Worm (Caenorhabditis elegans): Measurements from ENCODE around the gene aagr-2.

aagr-2 gene

DNA sequence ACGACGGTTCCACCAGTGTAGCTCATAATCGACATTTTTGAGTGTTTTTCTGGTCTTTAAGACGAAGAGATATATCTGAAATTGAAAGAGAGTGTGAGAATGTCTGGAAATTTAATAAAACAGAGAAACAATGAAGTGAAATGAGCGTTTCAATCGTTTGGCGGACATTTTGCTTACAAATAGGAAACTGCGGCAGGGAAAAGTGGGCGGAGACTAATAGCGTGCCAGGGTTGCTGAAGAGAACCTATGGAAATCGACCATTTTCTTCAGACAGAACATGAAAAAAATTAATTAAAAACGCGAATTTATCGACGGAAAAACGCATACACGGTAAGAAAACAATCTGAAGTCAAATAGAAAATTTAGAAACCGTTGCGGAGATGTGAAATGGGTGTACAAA, 30.3 kb upstream of the aagr-2 start, which contains the start of gene pbs-3:
Gene pbs-3, minus strand, starts transcription at position 75 of the 400 bp plus-strand sequence.
- TF ChIP-seq ceh-28 (tag; optimal IDR thresholded peaks at IDR 0.05) (peak; percentile 8), pha-4 (tag; optimal IDR thresholded peaks at IDR 0.05) (peak; percentile 87), pqm-1 (tag; optimal IDR thresholded peaks at IDR 0.05) (peak; percentile 37), elt-2 (tag; optimal IDR thresholded peaks at IDR 0.05) (peak; percentile 75), tbx-2 (tag; optimal IDR thresholded peaks at IDR 0.05) (no peak), nfya-1 (tag; optimal IDR thresholded peaks at IDR 0.05; ENCODE audit: insufficient read depth) (peak; percentile 79), fkh-10 (GFP tag; optimal IDR thresholded peaks at IDR 0.05) (no peak), R02D3.7 (tag; optimal IDR thresholded peaks at IDR 0.05) (peak; percentile 17), skn-1 (tag; optimal IDR thresholded peaks at IDR 0.05) (peak; percentile 89), lin-39 (tag; optimal IDR thresholded peaks at IDR 0.05) (peak; percentile 73), mml-1 (tag; optimal IDR thresholded peaks at IDR 0.05) (no peak), nhr-23 (tag; optimal IDR thresholded peaks at IDR 0.05) (peak; percentile 58), eor-1 (tag; optimal IDR thresholded peaks at IDR 0.05) (no peak), nhr-43 (tag; optimal IDR thresholded peaks at IDR 0.05; ENCODE audit: poor library complexity, severe bottlenecking) (peak; percentile 2), lin-15B (tag; optimal IDR thresholded peaks at IDR 0.05) (peak; percentile 62), nhr-25 (tag; optimal IDR thresholded peaks at IDR 0.05) (peak; percentile 70), ama-1 (optimal IDR thresholded peaks at IDR 0.05) (peak; percentile 5)

DNA sequence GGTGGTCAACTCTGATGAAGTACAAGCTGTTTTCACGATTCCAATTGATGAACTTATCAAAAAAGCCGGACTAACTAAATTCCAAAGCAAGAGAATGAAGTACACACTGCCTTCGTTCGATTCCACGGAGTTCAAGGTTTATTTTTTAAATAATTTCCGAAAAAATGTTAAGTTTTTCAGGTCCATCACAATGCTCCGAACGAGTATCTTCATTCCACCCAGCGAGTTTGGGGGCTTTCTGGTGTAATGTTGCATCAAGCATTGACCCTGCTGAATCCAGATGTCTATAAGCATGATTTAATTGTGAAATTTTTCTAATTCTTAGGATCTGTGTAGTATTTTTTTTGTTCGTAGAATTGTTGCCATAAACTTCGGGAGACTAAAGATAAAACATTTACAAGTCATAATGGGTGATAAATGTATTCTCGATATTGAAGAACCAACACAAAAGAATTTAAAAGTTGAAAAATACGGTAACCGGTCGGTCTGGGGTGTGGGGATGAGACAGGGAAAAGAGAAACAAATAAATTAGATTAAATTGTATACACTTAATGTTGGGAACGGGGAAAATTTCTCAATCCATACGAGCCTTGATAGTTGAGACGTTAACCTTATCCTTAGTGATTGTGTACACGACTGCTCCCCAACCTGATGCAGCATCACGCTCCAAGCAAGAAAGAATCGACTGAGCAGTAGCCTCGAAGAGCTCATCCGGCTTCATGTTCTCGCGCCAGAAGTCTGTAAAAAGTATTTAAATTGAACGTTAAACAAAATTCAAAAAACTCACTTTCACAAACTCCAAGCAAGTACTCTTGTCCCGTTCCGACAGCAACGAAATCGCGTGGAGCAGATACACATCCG, 29.3 kb upstream of the aagr-2 start:
- TF ChIP-seq pha-4 (tag; optimal IDR thresholded peaks at IDR 0.05) (no peak), ztf-4 (tag; optimal IDR thresholded peaks at IDR 0.05) (no peak), elt-2 (tag; optimal IDR thresholded peaks at IDR 0.05) (peak; percentile 5), elt-1 (tag; optimal IDR thresholded peaks at IDR 0.05) (no peak), lin-39 (tag; optimal IDR thresholded peaks at IDR 0.05) (no peak), nhr-76 (tag; optimal IDR thresholded peaks at IDR 0.05) (no peak)

DNA sequence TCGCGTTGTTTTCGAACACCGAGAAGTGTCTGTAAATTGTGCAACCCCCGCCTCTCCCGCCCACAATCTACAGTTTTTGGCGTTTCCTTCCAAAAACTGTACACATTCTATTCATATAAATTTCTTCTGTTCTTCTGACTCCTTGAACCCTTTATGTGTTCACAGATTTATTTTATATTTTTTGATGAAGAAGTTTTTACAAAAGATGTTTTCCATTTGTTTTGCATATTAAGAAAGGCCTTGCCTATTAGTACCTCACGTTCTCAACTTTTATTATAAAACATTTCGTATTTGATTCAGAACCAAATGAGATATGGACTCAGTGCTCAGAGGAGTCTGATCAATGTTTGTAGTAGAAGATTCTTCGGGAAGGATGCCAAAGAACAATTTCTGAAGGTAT, 28.2 kb upstream of the aagr-2 start, which contains the start of gene ndx-3:
Gene ndx-3, plus strand, starts transcription at position 301 of the 400 bp plus-strand sequence.
- no peak for TF ChIP-seq unc-39 (tag; optimal IDR thresholded peaks at IDR 0.05)
- TF ChIP-seq sea-2 (GFP tag; optimal IDR thresholded peaks at IDR 0.05), result no peak
- no peak for TF ChIP-seq eor-1 (tag; optimal IDR thresholded peaks at IDR 0.05)
- no peak for TF ChIP-seq R02D3.7 (tag; optimal IDR thresholded peaks at IDR 0.05)

DNA sequence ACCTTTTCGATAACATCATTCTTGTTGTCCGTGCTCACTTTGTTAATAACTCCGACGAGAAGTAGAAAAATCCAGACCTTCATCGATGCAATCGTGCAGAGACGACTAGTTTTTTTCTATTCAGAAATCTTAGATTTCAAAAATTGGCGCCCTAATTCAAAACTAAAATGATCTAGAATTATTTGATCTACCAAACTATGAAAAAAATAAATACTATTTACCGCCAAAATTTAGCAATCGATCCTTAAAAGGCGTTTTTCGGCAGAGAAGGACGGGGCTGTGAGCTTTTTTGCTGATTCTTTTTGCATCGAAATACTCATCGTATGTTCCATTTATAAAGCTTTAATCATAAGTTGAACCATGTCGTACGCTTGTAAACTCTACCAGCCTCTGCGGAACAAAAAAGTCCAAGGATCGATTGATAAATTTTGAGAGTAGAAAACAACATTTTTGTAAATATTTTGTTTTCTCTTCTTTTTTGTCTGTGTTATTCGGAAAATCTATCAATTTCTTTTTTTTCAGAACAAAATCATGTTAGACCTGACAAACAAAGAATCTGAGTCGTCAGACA, 24.4 kb upstream of the aagr-2 start, which contains the start of the genes try-1 and zyg-12:
Gene try-1, minus strand, starts transcription at position 148 of the 571 bp plus-strand sequence.
Gene zyg-12, plus strand, starts transcription at position 521 of the 571 bp plus-strand sequence.
- TF ChIP-seq ceh-9 (tag; optimal IDR thresholded peaks at IDR 0.05) (no peak), elt-2 (tag; optimal IDR thresholded peaks at IDR 0.05) (peak; percentile 28)

DNA sequence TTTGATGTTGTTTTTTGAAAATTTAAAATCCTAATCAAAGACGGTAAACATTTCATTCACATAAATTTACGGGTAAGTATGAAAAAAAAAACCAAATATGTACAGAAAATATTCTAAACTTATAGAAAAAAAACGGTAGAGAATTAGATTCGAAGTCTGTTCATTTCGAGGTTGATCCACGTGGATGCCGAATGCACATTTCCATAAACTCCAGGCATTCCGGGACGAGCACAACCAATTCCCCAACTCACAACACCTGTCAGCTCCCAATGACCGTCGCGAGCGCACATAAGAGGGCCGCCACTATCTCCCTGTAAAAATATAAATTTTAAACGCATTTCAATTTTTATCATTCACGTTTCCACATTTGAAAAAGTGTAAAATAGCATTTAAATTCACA, 23.1 kb upstream of the aagr-2 start:
- TF ChIP-seq elt-2 (tag; optimal IDR thresholded peaks at IDR 0.05), result peak; percentile 32
- TF ChIP-seq nhr-28 (tag; optimal IDR thresholded peaks at IDR 0.05), result no peak
- TF ChIP-seq pqm-1 (tag; optimal IDR thresholded peaks at IDR 0.05), result no peak

DNA sequence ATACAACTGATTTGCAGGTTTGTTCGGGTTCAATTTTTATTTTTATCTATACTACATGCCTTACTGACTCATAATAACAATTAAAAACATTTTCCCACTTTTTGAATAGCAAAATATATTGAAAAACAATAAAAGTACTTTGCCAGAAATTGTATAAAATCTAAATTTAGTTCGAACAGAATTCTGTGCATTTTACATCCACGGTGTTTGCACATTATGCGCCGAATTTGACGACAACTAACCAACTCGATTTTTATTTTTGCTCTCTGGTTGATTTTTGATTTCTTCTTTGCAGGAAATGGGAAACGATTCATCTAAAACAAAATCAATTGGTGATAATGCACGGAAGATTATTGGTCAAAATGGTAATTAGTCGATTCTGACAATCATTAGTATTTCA, 21.7 kb upstream of the aagr-2 start:
- TF ChIP-seq elt-2 (tag; optimal IDR thresholded peaks at IDR 0.05), result peak; percentile 40
- peak; percentile 9 for TF ChIP-seq pha-4 (tag; optimal IDR thresholded peaks at IDR 0.05)
- TF ChIP-seq elt-1 (tag; optimal IDR thresholded peaks at IDR 0.05), result no peak
- no peak for TF ChIP-seq ceh-82 (tag; optimal IDR thresholded peaks at IDR 0.05)
- no peak for TF ChIP-seq nhr-12 (tag; optimal IDR thresholded peaks at IDR 0.05)
- no peak for TF ChIP-seq nhr-43 (tag; optimal IDR thresholded peaks at IDR 0.05; ENCODE audit: poor library complexity, severe bottlenecking)

DNA sequence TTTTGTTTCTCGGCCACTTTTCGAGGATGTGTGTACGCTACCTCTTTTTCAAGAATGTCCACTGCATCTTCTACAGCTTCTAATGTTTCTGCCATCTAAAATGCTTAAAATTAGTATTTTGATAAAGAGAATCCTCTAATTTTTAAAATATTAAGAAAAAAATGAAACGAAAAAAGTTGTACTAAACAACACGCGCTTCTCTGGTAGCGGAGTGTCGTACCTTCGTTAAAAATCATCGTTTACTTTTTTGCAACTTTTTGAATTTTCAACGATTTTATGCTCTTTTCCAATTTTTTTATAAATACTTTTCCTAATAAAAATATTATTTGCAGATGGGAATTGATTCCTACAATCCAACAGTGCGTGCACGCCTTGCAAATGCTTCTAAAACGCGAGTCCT, 20.6 kb upstream of the aagr-2 start, which contains the start of the genes gldi-11 and ZK546.2:
Gene gldi-11, minus strand, starts transcription at position 95 of the 400 bp plus-strand sequence.
Gene ZK546.2, plus strand, starts transcription at position 333 of the 400 bp plus-strand sequence.
- TF ChIP-seq elt-1 (tag; optimal IDR thresholded peaks at IDR 0.05) (no peak), skn-1 (tag; optimal IDR thresholded peaks at IDR 0.05) (peak; percentile 13), daf-12 (tag; optimal IDR thresholded peaks at IDR 0.05) (no peak), nhr-77 (tag; optimal IDR thresholded peaks at IDR 0.05) (no peak), hmg-11 (tag; optimal IDR thresholded peaks at IDR 0.05) (peak; percentile 23), pha-4 (tag; optimal IDR thresholded peaks at IDR 0.05) (peak; percentile 55), zag-1 (tag; optimal IDR thresholded peaks at IDR 0.05) (no peak), ceh-28 (tag; optimal IDR thresholded peaks at IDR 0.05) (no peak), egl-27 (tag; optimal IDR thresholded peaks at IDR 0.05) (no peak), egl-5 (tag; optimal IDR thresholded peaks at IDR 0.05) (no peak), elt-3 (tag; optimal IDR thresholded peaks at IDR 0.05) (no peak), nhr-67 (tag; optimal IDR thresholded peaks at IDR 0.05) (no peak), unc-62 (GFP tag; optimal IDR thresholded peaks at IDR 0.05) (no peak), lsy-12 (tag; optimal IDR thresholded peaks at IDR 0.05) (no peak), nfya-1 (tag; optimal IDR thresholded peaks at IDR 0.05; ENCODE audit: insufficient read depth) (peak; percentile 16), elt-2 (tag; optimal IDR thresholded peaks at IDR 0.05) (peak; percentile 11), mml-1 (tag; optimal IDR thresholded peaks at IDR 0.05) (no peak)
